Worm (Caenorhabditis elegans) whole organism, L2 larva: Measurements from ENCODE around the gene nhr-153.
"Not testable (repeated sequence)": the region's sequence is repeated elsewhere in the genome, so short reads cannot be mapped to it uniquely, and the experiment has no call there.

ENCODE experiments used
- ZK546.5 ChIP-seq: sonication (generic microtip); optimal IDR thresholded peaks from 2 replicates; lab custom pipeline; 2017; ENCODE audit warnings: missing biosample characterization, missing genetic modification characterization
- alr-1 ChIP-seq: fragments of 150-350 bp; optimal IDR thresholded peaks from 2 replicates; lab custom pipeline; 2014; ENCODE audit warnings: missing biosample characterization, missing genetic modification characterization
- aly-2 ChIP-seq: fragments of 150-350 bp; optimal IDR thresholded peaks from 2 replicates; lab custom pipeline; 2014; ENCODE audit warnings: missing biosample characterization, missing genetic modification characterization
- ceh-16 ChIP-seq: fragments of 150-350 bp; optimal IDR thresholded peaks from 2 replicates; lab custom pipeline; 2014; ENCODE audit warnings: missing biosample characterization, missing genetic modification characterization
- crh-2 ChIP-seq: sonication (generic microtip); optimal IDR thresholded peaks from 2 replicates; lab custom pipeline; 2017; ENCODE audit warnings: missing biosample characterization, missing genetic modification characterization
- dmd-4 ChIP-seq: sonication (generic microtip); optimal IDR thresholded peaks from 2 replicates; lab custom pipeline; 2017; ENCODE audit warnings: missing biosample characterization, missing genetic modification characterization
- egl-27 ChIP-seq: sonication (generic microtip); optimal IDR thresholded peaks from 3 replicates; lab custom pipeline; 2017; ENCODE audit warnings: missing biosample characterization, missing genetic modification reagents, missing genetic modification characterization
- elt-3 ChIP-seq: sonication (generic microtip); optimal IDR thresholded peaks from 2 replicates; lab custom pipeline; 2017; ENCODE audit warnings: missing biosample characterization, missing genetic modification characterization
- fos-1 ChIP-seq: fragments of 150-350 bp; optimal IDR thresholded peaks from 2 replicates; lab custom pipeline; 2014; ENCODE audit warnings: missing biosample characterization, missing genetic modification characterization
- gmeb-1 ChIP-seq: fragments of 150-350 bp; optimal IDR thresholded peaks from 2 replicates; lab custom pipeline; 2014; ENCODE audit warnings: missing biosample characterization, missing genetic modification characterization
- lin-11 ChIP-seq: fragments of 150-350 bp; sonication (generic microtip); optimal IDR thresholded peaks from 2 replicates; lab custom pipeline; 2014; ENCODE audit warnings: missing biosample characterization, missing genetic modification characterization, inconsistent platforms, mixed read lengths
- lsy-2 ChIP-seq, 2 experiments: fragments of 150-350 bp in 1 of 2; sonication (generic microtip) in 1 of 2; optimal IDR thresholded peaks; 2 replicates each; lab custom pipeline; 2014 to 2017; ENCODE audit warnings: missing biosample characterization in 2 of 2, missing genetic modification characterization in 2 of 2
- mab-5 ChIP-seq: fragments of 150-350 bp; optimal IDR thresholded peaks from 2 replicates; lab custom pipeline; 2014; ENCODE audit warnings: missing biosample characterization, missing genetic modification characterization
- mbf-1 ChIP-seq: sonication (generic microtip); optimal IDR thresholded peaks from 2 replicates; lab custom pipeline; 2017; ENCODE audit warnings: missing biosample characterization, missing genetic modification characterization
- mdl-1 ChIP-seq, 2 experiments: fragments of 150-350 bp in 1 of 2; sonication (generic microtip) in 1 of 2; optimal IDR thresholded peaks; 2 replicates each; lab custom pipeline; 2017; ENCODE audit warnings: missing biosample characterization in 2 of 2, missing genetic modification characterization in 2 of 2
- nhr-10 ChIP-seq: sonication (generic microtip); optimal IDR thresholded peaks from 2 replicates; lab custom pipeline; 2017; ENCODE audit warnings: missing biosample characterization, missing genetic modification characterization
- nhr-11 ChIP-seq: fragments of 150-350 bp; optimal IDR thresholded peaks from 2 replicates; lab custom pipeline; 2014; ENCODE audit warnings: missing biosample characterization, missing genetic modification characterization
- nhr-12 ChIP-seq: fragments of 150-350 bp; optimal IDR thresholded peaks from 2 replicates; lab custom pipeline; 2014; ENCODE audit warnings: missing biosample characterization, missing genetic modification characterization
- nhr-21 ChIP-seq: fragments of 150-350 bp; optimal IDR thresholded peaks from 2 replicates; lab custom pipeline; 2014; ENCODE audit warnings: missing biosample characterization, missing genetic modification characterization
- nhr-237 ChIP-seq: fragments of 150-350 bp; optimal IDR thresholded peaks from 2 replicates; lab custom pipeline; 2014; ENCODE audit warnings: missing biosample characterization, missing genetic modification characterization
- nhr-25 ChIP-seq: fragments of 150-350 bp; sonication (generic microtip); optimal IDR thresholded peaks from 3 replicates; lab custom pipeline; 2014; ENCODE audit warnings: missing biosample characterization, missing genetic modification characterization
- nhr-6 ChIP-seq: fragments of 150-350 bp; optimal IDR thresholded peaks from 2 replicates; lab custom pipeline; 2014; ENCODE audit warnings: missing biosample characterization, missing genetic modification characterization
- nhr-77 ChIP-seq: fragments of 150-350 bp; optimal IDR thresholded peaks from 2 replicates; lab custom pipeline; 2014; ENCODE audit warnings: missing biosample characterization, missing genetic modification characterization
- peb-1 ChIP-seq: fragments of 150-350 bp; optimal IDR thresholded peaks from 2 replicates; lab custom pipeline; 2014; ENCODE audit warnings: missing biosample characterization, missing genetic modification characterization
- sem-4 ChIP-seq: fragments of 150-350 bp; optimal IDR thresholded peaks from 2 replicates; lab custom pipeline; 2014; ENCODE audit warnings: missing biosample characterization, missing genetic modification reagents, missing genetic modification characterization
- sma-3 ChIP-seq: sonication (generic microtip); optimal IDR thresholded peaks from 2 replicates; lab custom pipeline; 2016; ENCODE audit warnings: missing genetic modification reagents, missing genetic modification characterization, missing compliant biosample characterization
- sma-9 ChIP-seq, 2 experiments: fragments of 150-350 bp in 1 of 2; sonication (generic microtip) in 1 of 2; optimal IDR thresholded peaks; 2 replicates each; lab custom pipeline; 2014 to 2016; ENCODE audit warnings: missing genetic modification characterization in 2 of 2, mild to moderate bottlenecking in 1 of 2, missing biosample characterization in 1 of 2, missing compliant biosample characterization in 1 of 2, missing genetic modification reagents in 1 of 2, moderate library complexity in 1 of 2
- snpc-4 ChIP-seq: fragments of 150-350 bp; optimal IDR thresholded peaks from 2 replicates; lab custom pipeline; 2014; ENCODE audit warnings: missing biosample characterization, missing genetic modification characterization
- unc-39 ChIP-seq: fragments of 150-350 bp; optimal IDR thresholded peaks from 2 replicates; lab custom pipeline; 2014; ENCODE audit warnings: missing biosample characterization, missing genetic modification characterization
- unc-55 ChIP-seq: fragments of 150-350 bp; sonication (generic microtip); optimal IDR thresholded peaks from 3 replicates; lab custom pipeline; 2014; ENCODE audit warnings: missing biosample characterization, missing genetic modification reagents, missing genetic modification characterization
- unc-62 ChIP-seq: fragments of 150-350 bp; optimal IDR thresholded peaks from 2 replicates; lab custom pipeline; 2014; ENCODE audit warnings: missing biosample characterization, missing genetic modification reagents, missing genetic modification characterization
- zag-1 ChIP-seq: fragments of 150-350 bp; optimal IDR thresholded peaks from 2 replicates; lab custom pipeline; 2014; ENCODE audit warnings: missing biosample characterization, missing genetic modification characterization
- ztf-1 ChIP-seq: fragments of 200-800 bp; sonication (Bioruptor generic); conservative IDR thresholded peaks from 2 replicates; pipeline ENCODE4 v1.3.6; 2022; ENCODE audit warnings: missing genetic modification characterization, missing compliant biosample characterization
- ztf-11 ChIP-seq: sonication (generic microtip); optimal IDR thresholded peaks from 2 replicates; lab custom pipeline; 2017; ENCODE audit warnings: missing biosample characterization, missing genetic modification characterization
- ztf-4 ChIP-seq: fragments of 150-350 bp; optimal IDR thresholded peaks from 2 replicates; lab custom pipeline; 2014; ENCODE audit warnings: missing biosample characterization, missing genetic modification characterization

nhr-153 gene

DNA sequence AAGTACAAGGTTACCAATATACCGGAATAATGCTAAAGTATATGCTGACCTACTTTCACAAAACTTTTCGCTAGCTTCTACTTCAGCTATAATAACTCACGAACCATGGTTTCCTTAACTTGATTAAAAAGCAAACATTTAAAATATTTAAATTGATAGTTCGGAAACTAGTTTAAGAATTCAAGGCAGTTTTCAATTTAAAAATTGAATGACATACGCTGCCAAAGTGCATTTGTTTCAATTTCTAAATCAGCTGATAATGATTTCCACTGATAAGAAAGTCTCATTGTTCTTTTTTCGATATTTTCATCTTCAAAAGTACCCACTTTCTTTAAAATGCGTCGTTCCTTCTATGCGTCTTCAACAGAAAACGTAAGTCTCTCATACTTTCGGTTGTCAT lies 27.1 kb downstream of the nhr-153 start, which contains the start of gene enpp-1:
Gene enpp-1, plus strand, starts transcription at position 301 of the 400 bp plus-strand sequence.
- TF ChIP-seq unc-39 (tag; lab: Kevin White, UChicago); alr-1; unc-62 (GFP tag; lab: Kevin White, UChicago): not testable (repeated sequence)
- TF ChIP-seq, all 48 proteins: peak for 0; not testable (repeated sequence) for 48

DNA sequence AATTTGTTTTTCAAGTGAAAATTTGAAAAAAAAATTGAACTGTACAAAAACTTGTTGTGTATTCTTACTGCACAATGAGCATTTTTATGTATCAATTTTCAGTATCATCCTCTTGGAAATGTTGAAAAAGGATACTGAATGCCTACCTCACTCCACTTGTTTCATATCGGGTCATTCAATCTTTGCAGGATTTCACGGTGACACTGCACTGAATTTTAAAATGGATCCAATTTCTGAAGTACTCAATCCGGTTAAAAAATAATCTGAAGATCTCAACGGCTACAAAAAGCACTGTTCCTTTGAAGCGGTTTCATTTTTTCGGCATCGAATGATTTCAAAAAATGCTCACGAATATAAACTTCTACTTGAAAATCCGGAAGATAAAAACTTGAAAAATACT lies 33.9 kb downstream of the nhr-153 start:
- TF ChIP-seq zag-1 (tag; lab: Kevin White, UChicago) (no peak), peb-1 (no peak)
- TF ChIP-seq, all 48 proteins: peak for 0

DNA sequence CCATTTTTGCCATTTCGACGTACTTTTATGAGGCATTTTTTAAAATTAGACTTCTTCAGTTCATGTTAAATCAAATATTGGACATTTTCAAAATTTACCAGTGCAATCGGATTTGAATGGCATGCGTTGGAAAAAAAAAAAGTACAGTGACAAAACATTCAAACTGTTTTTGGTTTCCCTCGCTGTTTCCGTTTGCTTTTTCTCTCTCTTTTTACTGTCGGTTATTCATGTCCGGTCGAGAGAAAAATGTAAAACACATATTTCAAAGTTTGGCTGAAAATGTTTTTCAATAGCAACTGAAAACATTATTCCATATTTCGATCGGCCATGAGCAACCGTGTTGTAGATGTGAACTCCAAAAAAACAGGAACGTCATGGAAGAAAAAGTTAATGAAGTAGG lies 36.6 kb downstream of the nhr-153 start, which contains the start of gene C27A7.3:
Gene C27A7.3, plus strand, starts transcription at position 301 of the 400 bp plus-strand sequence.
- TF ChIP-seq ztf-4 (no peak), nhr-25 (no peak), ZK546.5 (tag; lab: Kevin White, UChicago) (no peak), sem-4 (no peak)

DNA sequence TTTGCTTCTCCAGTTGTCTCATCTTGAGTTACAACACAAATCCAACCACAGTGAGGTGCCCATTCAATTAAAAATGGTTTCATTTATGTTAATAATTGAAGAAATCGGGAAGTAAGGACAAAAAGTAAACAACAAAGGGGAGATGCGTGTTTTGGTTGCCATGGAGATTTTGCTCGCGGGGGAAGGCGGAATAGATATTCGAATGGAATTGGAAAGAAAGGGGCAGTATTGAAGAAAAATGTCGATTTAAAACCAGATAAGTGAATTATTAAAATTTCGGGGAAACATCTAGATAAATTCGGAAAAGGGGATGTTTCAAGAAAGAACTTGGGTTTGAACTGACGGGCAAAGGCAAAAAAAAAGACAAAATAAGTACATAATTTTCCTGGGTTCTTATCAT lies 46.6 kb downstream of the nhr-153 start, which contains the start of gene che-11:
Gene che-11, minus strand, starts transcription at position 101 of the 400 bp plus-strand sequence.
- no peak for TF ChIP-seq ztf-1 (GFP tag; lab: Robert Waterston, UW)
- no peak for TF ChIP-seq nhr-6 (tag; lab: Kevin White, UChicago)
- no peak for TF ChIP-seq aly-2 (tag; lab: Kevin White, UChicago)
- no peak for TF ChIP-seq ceh-16
- TF ChIP-seq gmeb-1 (tag; lab: Kevin White, UChicago), result no peak
- no peak for TF ChIP-seq unc-39 (tag; lab: Kevin White, UChicago)
- TF ChIP-seq nhr-21 (tag; lab: Kevin White, UChicago), result no peak
- TF ChIP-seq mbf-1, result no peak
- TF ChIP-seq nhr-25, result no peak
- TF ChIP-seq sma-3 (GFP tag; lab: Kevin White, UChicago), result no peak
- TF ChIP-seq mab-5 (tag; lab: Kevin White, UChicago), result no peak
- TF ChIP-seq nhr-11 (tag; lab: Kevin White, UChicago), result no peak
- TF ChIP-seq elt-3 (tag; lab: Kevin White, UChicago), result no peak
- TF ChIP-seq snpc-4 (tag; lab: Kevin White, UChicago), result no peak
- TF ChIP-seq, all 48 proteins: peak for 0

DNA sequence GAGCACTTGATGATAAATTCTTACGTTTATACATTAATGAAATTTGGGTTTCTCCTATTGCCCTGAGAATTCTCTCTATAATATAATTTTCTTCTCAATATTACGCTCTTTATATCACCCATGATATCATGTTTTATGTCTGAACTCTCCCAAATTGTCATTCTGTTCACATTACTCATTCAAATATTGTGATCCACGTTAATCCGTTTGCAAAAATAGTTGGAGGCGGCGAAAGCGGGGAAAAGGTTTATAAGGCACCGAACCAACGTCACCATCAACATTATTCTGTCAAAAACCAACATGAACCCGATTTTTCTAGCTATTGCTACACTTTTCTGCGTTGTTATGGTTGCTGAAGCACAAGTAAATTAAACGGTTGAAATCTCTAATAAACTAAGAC lies 48.8 kb downstream of the nhr-153 start, which contains the start of gene C27A7.8:
Gene C27A7.8, plus strand, starts transcription at position 301 of the 400 bp plus-strand sequence.
- TF ChIP-seq elt-3 (tag; lab: Kevin White, UChicago), result no peak
- no peak for TF ChIP-seq unc-55 (GFP tag; lab: Kevin White, UChicago)
- TF ChIP-seq crh-2, result no peak
- TF ChIP-seq fos-1 (tag; lab: Kevin White, UChicago), result no peak
- TF ChIP-seq nhr-237 (tag; lab: Kevin White, UChicago), result no peak
- TF ChIP-seq ztf-11 (tag; lab: Kevin White, UChicago), result no peak
- TF ChIP-seq lsy-2 (tag; optimal IDR thresholded peaks at IDR 0.05; lab: Kevin White, UChicago), result no peak
- TF ChIP-seq nhr-77 (tag; lab: Kevin White, UChicago), result no peak
- no peak for TF ChIP-seq nhr-6 (tag; lab: Kevin White, UChicago)
- no peak for TF ChIP-seq ztf-4
- no peak for TF ChIP-seq dmd-4
- no peak for TF ChIP-seq mdl-1 (tag; optimal IDR thresholded peaks at IDR 0.05; lab: Kevin White, UChicago)
- no peak for TF ChIP-seq nhr-12
- no peak for TF ChIP-seq mbf-1
- TF ChIP-seq sem-4, result no peak
- TF ChIP-seq egl-27 (tag; lab: Kevin White, UChicago), result no peak
- no peak for TF ChIP-seq sma-9 (GFP tag; optimal IDR thresholded peaks at IDR 0.05; lab: Kevin White, UChicago)
- TF ChIP-seq sma-9 (tag; optimal IDR thresholded peaks at IDR 0.05; lab: Kevin White, UChicago), result no peak
- no peak for TF ChIP-seq lin-11 (tag; lab: Kevin White, UChicago)
- no peak for TF ChIP-seq nhr-10
